Fruit fly (Drosophila melanogaster) whole organism, embryonic: ENCODE results near the gene CG43077.
A peak's percentile ranks its signal among the peaks of the same experiment; 100 is the strongest.

Experiments
- Awh ChIP-seq: fragments of 200-800 bp; sonication (Bioruptor generic); IDR thresholded peaks from 2 replicates; pipeline ENCODE4, ENCODE4 v1.3.6; 2022; ENCODE audit warnings: missing biosample characterization, missing genetic modification characterization
- Bdp1 ChIP-seq: fragments of 200-800 bp; sonication (Bioruptor generic); optimal IDR thresholded peaks from 3 replicates; lab custom pipeline; 2016; ENCODE audit warnings: missing biosample characterization, missing genetic modification characterization
- CG11085 ChIP-seq: fragments of 200-800 bp; sonication (Bioruptor generic); IDR thresholded peaks from 2 replicates; pipeline ENCODE4 v1.3.6; 2022; ENCODE audit warnings: missing biosample characterization, missing genetic modification characterization
- CG11093 ChIP-seq: fragments of 200-800 bp; sonication (Bioruptor generic); IDR thresholded peaks from 3 replicates; pipeline ENCODE4 v1.3.6; 2022; ENCODE audit warnings: missing biosample characterization, missing genetic modification characterization
- CG11456 ChIP-seq: fragments of 200-800 bp; sonication (Bioruptor generic); IDR thresholded peaks from 3 replicates; pipeline ENCODE4 v1.3.6; 2022; ENCODE audit warnings: missing biosample characterization, missing genetic modification characterization
- CG11695 ChIP-seq: fragments of 200-800 bp; sonication (Bioruptor generic); IDR thresholded peaks from 3 replicates; pipeline ENCODE4 v1.3.6; 2022; ENCODE audit warnings: missing biosample characterization, missing genetic modification characterization
- CG12104 ChIP-seq: fragments of 200-800 bp; sonication (Bioruptor generic); optimal IDR thresholded peaks from 3 replicates; lab custom pipeline; 2016; ENCODE audit warnings: missing biosample characterization, missing genetic modification characterization
- CG14050 ChIP-seq: fragments of 200-800 bp; sonication (Bioruptor generic); IDR thresholded peaks from 3 replicates; pipeline ENCODE4 v1.3.6; 2022; ENCODE audit warnings: missing biosample characterization, missing genetic modification characterization
- CG14710 ChIP-seq: fragments of 200-800 bp; sonication (Bioruptor generic); optimal IDR thresholded peaks from 3 replicates; lab custom pipeline; 2019; ENCODE audit warnings: missing biosample characterization, mild to moderate bottlenecking, missing genetic modification characterization, moderate library complexity
- CG15479 ChIP-seq: fragments of 200-800 bp; sonication (Bioruptor generic); optimal IDR thresholded peaks from 3 replicates; lab custom pipeline; 2019; ENCODE audit warnings: missing biosample characterization, mild to moderate bottlenecking, missing genetic modification characterization, moderate library complexity
- CG15696 ChIP-seq: fragments of 200-800 bp; sonication (Bioruptor generic); optimal IDR thresholded peaks from 2 replicates; lab custom pipeline; 2019; ENCODE audit warnings: missing biosample characterization, mild to moderate bottlenecking, missing genetic modification characterization, moderate library complexity
- CG16863 ChIP-seq: fragments of 200-800 bp; sonication (Bioruptor generic); optimal IDR thresholded peaks from 3 replicates; lab custom pipeline; 2016; ENCODE audit warnings: missing biosample characterization, missing genetic modification characterization
- CG17912 ChIP-seq: fragments of 200-800 bp; sonication (Bioruptor generic); optimal IDR thresholded peaks from 2 replicates; lab custom pipeline; 2018; ENCODE audit warnings: missing biosample characterization, mild to moderate bottlenecking, missing genetic modification characterization
- CG18262 ChIP-seq: fragments of 200-800 bp; optimal IDR thresholded peaks from 3 replicates; lab custom pipeline; 2019; ENCODE audit warnings: missing biosample characterization, mild to moderate bottlenecking, missing genetic modification characterization, moderate library complexity
- CG18476 ChIP-seq: fragments of 200-800 bp; sonication (Bioruptor generic); optimal IDR thresholded peaks from 2 replicates; lab custom pipeline; 2016; ENCODE audit warnings: missing biosample characterization, mild to moderate bottlenecking, missing genetic modification characterization
- CG18619 ChIP-seq: fragments of 200-800 bp; sonication (Bioruptor generic); optimal IDR thresholded peaks from 3 replicates; lab custom pipeline; 2017; ENCODE audit warnings: missing biosample characterization, mild to moderate bottlenecking, missing genetic modification characterization
- CG2120 ChIP-seq: fragments of 200-800 bp; sonication (Bioruptor generic); optimal IDR thresholded peaks from 3 replicates; lab custom pipeline; 2016; ENCODE audit warnings: missing biosample characterization, missing genetic modification characterization
- CG2712 ChIP-seq: fragments of 200-800 bp; optimal IDR thresholded peaks from 3 replicates; lab custom pipeline; 2019; ENCODE audit warnings: missing biosample characterization, mild to moderate bottlenecking, missing genetic modification characterization, moderate library complexity
- CG33213 ChIP-seq: fragments of 200-800 bp; sonication (Bioruptor generic); optimal IDR thresholded peaks from 3 replicates; lab custom pipeline; 2016; ENCODE audit warnings: missing biosample characterization, missing genetic modification characterization
- CG3726 ChIP-seq: fragments of 200-800 bp; sonication (Bioruptor generic); IDR thresholded peaks from 3 replicates; pipeline ENCODE4, ENCODE4 v1.3.6; 2022; ENCODE audit warnings: missing biosample characterization, missing genetic modification characterization
- CG4328 ChIP-seq: fragments of 200-800 bp; sonication (Bioruptor generic); optimal IDR thresholded peaks from 3 replicates; lab custom pipeline; 2017; ENCODE audit warnings: missing biosample characterization, missing genetic modification reagents, missing genetic modification characterization
- CG4617 ChIP-seq: fragments of 200-800 bp; sonication (Bioruptor generic); optimal IDR thresholded peaks from 3 replicates; lab custom pipeline; 2016; ENCODE audit warnings: missing biosample characterization, missing genetic modification characterization, borderline replicate concordance
- CG4854 ChIP-seq: fragments of 200-800 bp; sonication (Bioruptor generic); optimal IDR thresholded peaks from 2 replicates; lab custom pipeline; 2016; ENCODE audit warnings: missing biosample characterization, missing genetic modification characterization, inconsistent platforms
- CG6654 ChIP-seq: fragments of 200-800 bp; sonication (Bioruptor generic); optimal IDR thresholded peaks from 2 replicates; lab custom pipeline; 2017; ENCODE audit warnings: missing biosample characterization, mild to moderate bottlenecking, missing genetic modification characterization
- CG6854 ChIP-seq: fragments of 200-800 bp; sonication (Bioruptor generic); optimal IDR thresholded peaks from 3 replicates; lab custom pipeline; 2017; ENCODE audit warnings: missing biosample characterization, mild to moderate bottlenecking, missing genetic modification characterization
- CTCF ChIP-seq: fragments of 200-800 bp; sonication (Bioruptor generic); optimal IDR thresholded peaks from 2 replicates; lab custom pipeline; 2017; ENCODE audit warnings: missing biosample characterization, mild to moderate bottlenecking, missing genetic modification characterization, moderate library complexity
- CkIIα-i1 ChIP-seq: fragments of 200-800 bp; sonication (Bioruptor generic); IDR thresholded peaks from 2 replicates; pipeline ENCODE4 v1.3.6; 2022; ENCODE audit warnings: missing biosample characterization, missing genetic modification characterization
- D19A ChIP-seq: fragments of 200-800 bp; optimal IDR thresholded peaks from 3 replicates; lab custom pipeline; 2019; ENCODE audit warnings: missing biosample characterization, mild to moderate bottlenecking, missing genetic modification characterization, moderate library complexity
- Dek ChIP-seq: fragments of 200-800 bp; sonication (Bioruptor generic); optimal IDR thresholded peaks from 3 replicates; lab custom pipeline; 2019; ENCODE audit warnings: missing biosample characterization, mild to moderate bottlenecking, missing genetic modification characterization, moderate library complexity
- Drgx ChIP-seq: fragments of 200-800 bp; sonication (Bioruptor generic); IDR thresholded peaks from 2 replicates; pipeline ENCODE4 v1.3.6; 2022; ENCODE audit warnings: missing biosample characterization, missing genetic modification characterization
- GATAe ChIP-seq: fragments of 200-800 bp; sonication (Bioruptor generic); conservative IDR thresholded peaks from 2 replicates; pipeline ENCODE4 v1.3.6; 2022; ENCODE audit warnings: missing biosample characterization, missing genetic modification characterization
- Hsf ChIP-seq: fragments of 200-800 bp; sonication (Bioruptor generic); optimal IDR thresholded peaks from 3 replicates; lab custom pipeline; 2016; ENCODE audit warnings: missing biosample characterization, missing genetic modification characterization
- MBD-R2 ChIP-seq: fragments of 200-800 bp; sonication (Bioruptor generic); IDR thresholded peaks from 2 replicates; pipeline ENCODE4 v1.3.6; 2022; ENCODE audit warnings: missing biosample characterization, missing genetic modification characterization
- NK7.1 ChIP-seq: fragments of 200-800 bp; sonication (Bioruptor generic); optimal IDR thresholded peaks from 3 replicates; lab custom pipeline; 2016; ENCODE audit warnings: missing biosample characterization, missing genetic modification characterization
- Nf-YC ChIP-seq: fragments of 200-800 bp; optimal IDR thresholded peaks from 3 replicates; lab custom pipeline; 2019; ENCODE audit warnings: missing biosample characterization, mild to moderate bottlenecking, missing genetic modification characterization, moderate library complexity
- Pdp1 ChIP-seq, 2 experiments: fragments of 200-800 bp; sonication (Bioruptor generic); optimal IDR thresholded peaks; 3 replicates each; lab custom pipeline; 2016; ENCODE audit warnings: missing biosample characterization in 2 of 2, missing genetic modification characterization in 2 of 2, mild to moderate bottlenecking in 1 of 2, moderate library complexity in 1 of 2
- Six4 ChIP-seq: fragments of 200-800 bp; sonication (Bioruptor generic); optimal IDR thresholded peaks from 2 replicates; lab custom pipeline; 2016; ENCODE audit warnings: missing biosample characterization, missing genetic modification characterization
- Xrp1 ChIP-seq: fragments of 200-800 bp; sonication (Bioruptor generic); IDR thresholded peaks from 2 replicates; pipeline ENCODE4 v1.3.6; 2022; ENCODE audit warnings: missing biosample characterization, missing genetic modification characterization
- aop ChIP-seq: fragments of 200-800 bp; sonication (Bioruptor generic); IDR thresholded peaks from 2 replicates; pipeline ENCODE4 v1.3.6; 2022; ENCODE audit warnings: missing biosample characterization, missing genetic modification characterization
- danr ChIP-seq: fragments of 200-800 bp; sonication (Bioruptor generic); IDR thresholded peaks from 2 replicates; pipeline ENCODE4 v1.3.6; 2022; ENCODE audit warnings: missing biosample characterization, missing genetic modification characterization
- eyg ChIP-seq: fragments of 200-800 bp; sonication (Bioruptor generic); optimal IDR thresholded peaks from 3 replicates; lab custom pipeline; 2016; ENCODE audit warnings: missing biosample characterization, missing genetic modification characterization
- grau ChIP-seq: fragments of 200-800 bp; optimal IDR thresholded peaks from 3 replicates; lab custom pipeline; 2019; ENCODE audit warnings: missing biosample characterization, mild to moderate bottlenecking, missing genetic modification characterization, moderate library complexity
- oc ChIP-seq: fragments of 200-800 bp; sonication (Bioruptor generic); optimal IDR thresholded peaks from 2 replicates; lab custom pipeline; 2018; ENCODE audit warnings: missing biosample characterization, mild to moderate bottlenecking, missing genetic modification characterization, moderate library complexity
- otp ChIP-seq: fragments of 200-800 bp; sonication (Bioruptor generic); IDR thresholded peaks from 3 replicates; pipeline ENCODE4, ENCODE4 v1.3.6; 2022; ENCODE audit warnings: missing biosample characterization, missing genetic modification characterization
- pb ChIP-seq: fragments of 200-800 bp; sonication (Bioruptor generic); optimal IDR thresholded peaks from 3 replicates; lab custom pipeline; 2016; ENCODE audit warnings: missing biosample characterization, missing genetic modification characterization
- sima ChIP-seq: fragments of 200-800 bp; sonication (Bioruptor generic); optimal IDR thresholded peaks from 2 replicates; lab custom pipeline; 2016; ENCODE audit warnings: missing biosample characterization, missing genetic modification characterization
- slbo ChIP-seq: fragments of 200-800 bp; sonication (Bioruptor generic); IDR thresholded peaks from 2 replicates; pipeline ENCODE4 v1.3.6; 2022; ENCODE audit warnings: missing biosample characterization, missing genetic modification characterization
- sna ChIP-seq: fragments of 200-800 bp; sonication (Bioruptor generic); IDR thresholded peaks from 2 replicates; pipeline ENCODE4 v1.3.6; 2022; ENCODE audit warnings: missing biosample characterization, missing genetic modification characterization; ENCODE audit not compliant: partially characterized antibody
- trem ChIP-seq: fragments of 200-800 bp; optimal IDR thresholded peaks from 3 replicates; lab custom pipeline; 2019; ENCODE audit warnings: missing biosample characterization, mild to moderate bottlenecking, missing genetic modification characterization, moderate library complexity
- tup ChIP-seq: fragments of 200-800 bp; sonication (Bioruptor generic); optimal IDR thresholded peaks from 2 replicates; lab custom pipeline; 2016; ENCODE audit warnings: missing biosample characterization, mild to moderate bottlenecking, missing genetic modification characterization, moderate library complexity
- zen ChIP-seq: fragments of 200-800 bp; sonication (Bioruptor generic); optimal IDR thresholded peaks from 3 replicates; lab custom pipeline; 2018; ENCODE audit warnings: missing biosample characterization, mild to moderate bottlenecking, missing genetic modification characterization, moderate library complexity

CG43077 gene

dm6 chrX:17108000-17108399 lies 39.7 kb upstream of the CG43077 start (continued):
- no peak for TF ChIP-seq tup (GFP tag; lab: Kevin White, UChicago)
- no peak for TF ChIP-seq CG3726 (GFP tag; lab: Robert Waterston, UW)
- TF ChIP-seq Hsf (GFP tag; lab: Kevin White, UChicago) = no peak
- TF ChIP-seq trem (tag; lab: Kevin White, UChicago) = no peak
- TF ChIP-seq CTCF (GFP tag; lab: Kevin White, UChicago) = no peak
- no peak for TF ChIP-seq sima (GFP tag; lab: Kevin White, UChicago)
- peak; percentile 10 for TF ChIP-seq CG18262

dm6 chrX:17107401-17107916 lies 39.1 kb upstream of the CG43077 start, which contains the start of gene CG5004:
Gene CG5004 (plus strand): TSS chrX:17107582.
- TF ChIP-seq CG11093 (no peak), CG14710 (tag; lab: Kevin White, UChicago) (no peak), CG17912 (GFP tag; lab: Kevin White, UChicago) (no peak), CG14050 (no peak), Dek (no peak), grau (tag; lab: Kevin White, UChicago) (no peak), GATAe (GFP tag; lab: Robert Waterston, UW) (no peak), MBD-R2 (peak; percentile 11; the same call in 1 of the 2 replicates), CG33213 (GFP tag; lab: Kevin White, UChicago) (peak; percentile 19), danr (GFP tag; lab: Robert Waterston, UW) (no peak), CG4328 (no peak), oc (peak; percentile 18), slbo (GFP tag; lab: Robert Waterston, UW) (no peak), Six4 (GFP tag; lab: Kevin White, UChicago) (no peak), CG4617 (no peak), CG15479 (GFP tag; lab: Kevin White, UChicago) (peak; percentile 40), Pdp1 (GFP tag; optimal IDR thresholded peaks at IDR 0.05; lab: Kevin White, UChicago) (peak in 1 of 2 experiments; percentile 34), CG4854 (GFP tag; lab: Kevin White, UChicago) (no peak), CG18619 (GFP tag; lab: Kevin White, UChicago) (no peak), zen (tag; lab: Kevin White, UChicago) (no peak), sna (GFP tag; lab: Robert Waterston, UW) (no peak), Bdp1 (no peak), D19A (no peak), CG11456 (GFP tag; lab: Robert Waterston, UW) (no peak), CG16863 (no peak), CkIIα-i1 (GFP tag; lab: Robert Waterston, UW) (no peak), CG15696 (tag; lab: Kevin White, UChicago) (no peak), CG12104 (GFP tag; lab: Kevin White, UChicago) (no peak), Nf-YC (tag; lab: Kevin White, UChicago) (no peak), otp (GFP tag; lab: Robert Waterston, UW) (no peak), CG11085 (GFP tag; lab: Robert Waterston, UW) (no peak), CG6854 (GFP tag; lab: Kevin White, UChicago) (no peak), CG11695 (no peak), CG18476 (GFP tag; lab: Kevin White, UChicago) (no peak), eyg (no peak), CG2712 (tag; lab: Kevin White, UChicago) (no peak), pb (GFP tag; lab: Kevin White, UChicago) (no peak), Xrp1 (GFP tag; lab: Robert Waterston, UW) (no peak), CG2120 (GFP tag; lab: Kevin White, UChicago) (no peak), Awh (GFP tag; lab: Robert Waterston, UW) (no peak), CG6654 (no peak), aop (GFP tag; lab: Robert Waterston, UW) (no peak), Drgx (no peak), NK7.1 (GFP tag; lab: Kevin White, UChicago) (no peak)
